Fruit fly (Drosophila melanogaster) S2 (cell line): ENCODE results near the gene CG14160.
A peak's percentile ranks its signal among the peaks of the same experiment; 100 is the strongest.

Source experiments
- CG8478 ChIP-seq: fragments of >200 bp; optimal IDR thresholded peaks from 2 replicates; lab custom pipeline; 2018
- CTCF ChIP-seq, 2 experiments: fragments of >200 bp; optimal IDR thresholded peaks; 2 replicates each; lab custom pipeline; 2018

Gene CG14160

dm6 chr3L:10089350-10090266 is at the start of gene CG14160:
Gene CG14160 (minus strand): TSS chr3L:10089400.
- no peak for TF ChIP-seq CTCF (optimal IDR thresholded peaks at IDR 0.05; lab: Kevin White, UChicago)
- no peak for TF ChIP-seq CG8478 (lab: Kevin White, UChicago)

- TF ChIP-seq CG8478 (lab: Kevin White, UChicago) (no peak), CTCF (optimal IDR thresholded peaks at IDR 0.05; lab: Kevin White, UChicago) (no peak)
Measured at dm6 chr3L:10110379-10110778, 21.2 kb upstream of the CG14160 start.

dm6 chr3L:10105820-10106219 is 16.6 kb upstream of the CG14160 start:
- TF ChIP-seq CG8478 (lab: Kevin White, UChicago) (no peak), CTCF (optimal IDR thresholded peaks at IDR 0.05; lab: Kevin White, UChicago) (no peak)

- TF ChIP-seq CG8478 (lab: Kevin White, UChicago) (no peak), CTCF (optimal IDR thresholded peaks at IDR 0.05; lab: Kevin White, UChicago) (no peak)
Measured at dm6 chr3L:10100781-10101180, 11.6 kb upstream of the CG14160 start, which contains the start of gene CG42826. Gene CG42826 (minus strand): TSS chr3L:10100881.

- TF ChIP-seq CG8478 (lab: Kevin White, UChicago) (no peak), CTCF (optimal IDR thresholded peaks at IDR 0.05; lab: Kevin White, UChicago) (no peak)
Measured at dm6 chr3L:10098015-10098414, 8.8 kb upstream of the CG14160 start, which contains the start of gene Srg2. Gene Srg2 (minus strand): TSS chr3L:10098115.

dm6 chr3L:10094722-10095121 is 5.5 kb upstream of the CG14160 start, which contains the start of gene CG32054:
Gene CG32054 (minus strand): TSS chr3L:10094738.
- no peak for TF ChIP-seq CTCF (optimal IDR thresholded peaks at IDR 0.05; lab: Kevin White, UChicago)
- no peak for TF ChIP-seq CG8478 (lab: Kevin White, UChicago)

DNA sequence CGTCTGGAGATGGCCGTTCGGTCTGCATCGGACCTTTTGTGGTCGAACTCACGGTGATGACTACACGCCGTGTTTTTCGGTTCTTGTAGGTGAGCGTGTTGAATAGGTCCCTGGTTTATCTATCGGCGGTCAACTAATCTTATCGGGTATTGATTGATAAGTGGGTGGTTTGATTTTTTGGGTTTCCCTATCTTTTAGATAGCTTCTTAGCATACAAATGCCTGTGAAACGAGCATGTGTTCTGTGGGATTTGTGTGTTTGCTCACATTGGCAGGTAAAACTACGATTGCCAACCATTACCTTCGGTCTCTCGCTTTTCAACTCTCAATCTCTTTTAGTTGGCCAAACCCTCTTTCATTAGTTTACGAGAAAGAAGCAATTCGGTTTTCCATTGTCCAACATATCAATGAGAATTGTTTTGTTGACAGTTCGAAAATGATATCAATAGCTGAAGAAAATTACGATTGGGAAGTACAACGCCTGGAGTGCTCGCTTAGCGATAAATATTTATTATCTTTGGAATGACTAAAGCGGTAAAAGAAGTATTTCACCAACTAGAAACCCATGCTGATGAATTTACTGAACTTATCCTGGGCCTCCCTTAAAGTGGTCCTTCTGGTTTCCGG is 3.2 kb upstream of the CG14160 start, which contains the start of gene CG32053:
CG32053 (minus strand) TSS at position 69 of the 626 bp plus-strand sequence.
- TF ChIP-seq CG8478 (lab: Kevin White, UChicago), result no peak
- TF ChIP-seq CTCF (optimal IDR thresholded peaks at IDR 0.05; lab: Kevin White, UChicago), result no peak

DNA sequence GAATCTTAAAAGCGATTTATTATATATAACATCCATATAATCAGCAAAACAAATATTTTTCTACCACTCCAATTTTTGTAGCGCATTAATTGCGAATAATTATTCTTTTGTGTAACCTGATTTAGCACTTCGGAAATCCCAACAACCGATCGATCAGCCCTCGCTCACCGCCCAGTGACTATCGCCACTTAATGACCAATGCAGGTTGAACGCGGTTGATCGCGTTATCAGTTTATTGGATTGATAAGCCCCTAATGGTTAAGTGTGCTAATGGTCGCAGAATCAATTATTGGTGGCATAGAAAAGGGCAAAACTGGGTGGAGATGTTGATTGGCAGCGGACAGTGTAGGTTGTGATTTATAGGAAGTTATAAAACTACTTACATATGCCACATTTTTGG is 785 bp downstream of the CG14160 start:
- TF ChIP-seq CTCF (optimal IDR thresholded peaks at IDR 0.05; lab: Kevin White, UChicago), result no peak
- TF ChIP-seq CG8478 (lab: Kevin White, UChicago), result no peak

dm6 chr3L:10078551-10078950 is 10.6 kb downstream of the CG14160 start:
- TF ChIP-seq CTCF (optimal IDR thresholded peaks at IDR 0.05; lab: Kevin White, UChicago) (peak; percentile 73 to 86), CG8478 (lab: Kevin White, UChicago) (no peak)

dm6 chr3L:10052586-10052985 is 36.6 kb downstream of the CG14160 start:
- TF ChIP-seq CTCF (optimal IDR thresholded peaks at IDR 0.05; lab: Kevin White, UChicago), result no peak
- no peak for TF ChIP-seq CG8478 (lab: Kevin White, UChicago)
